Fruit fly (Drosophila melanogaster): ENCODE measurements around the gene Rnf11.
"Not testable (repeated sequence)": the region's sequence is repeated elsewhere in the genome, so short reads cannot be mapped to it uniquely, and the experiment has no call there.

Gene Rnf11

dm6 chr4:305697-306096 is 9.0 kb upstream of the Rnf11 start:
- no peak for TF ChIP-seq salm (tag; optimal IDR thresholded peaks at IDR 0.05)
- peak; percentile 33 for TF ChIP-seq CG13894 (tag; optimal IDR thresholded peaks at IDR 0.05)
- no peak for TF ChIP-seq bigmax (GFP tag; optimal IDR thresholded peaks at IDR 0.05)
- TF ChIP-seq sens (GFP tag) = peak; percentile 34
- peak; percentile 0 for TF ChIP-seq MESR4 (GFP tag; optimal IDR thresholded peaks at IDR 0.05)
- TF ChIP-seq ewg (GFP tag; optimal IDR thresholded peaks at IDR 0.05) = peak; percentile 77
- no peak for TF ChIP-seq ssp (GFP tag; IDR thresholded peaks at IDR 0.05)
- TF ChIP-seq CG2199 (GFP tag; IDR thresholded peaks at IDR 0.05) = peak; percentile 92

- TF ChIP-seq onecut (GFP tag; IDR thresholded peaks at IDR 0.05) = peak; percentile 16; the same call in 1 of the 2 replicates
- TF ChIP-seq D19A (tag; optimal IDR thresholded peaks at IDR 0.05) = peak; percentile 93
- TF ChIP-seq cg (GFP tag; optimal IDR thresholded peaks at IDR 0.05) = peak; percentile 33
- peak; percentile 47; the same call in 1 of the 2 replicates for TF ChIP-seq ssp (GFP tag; IDR thresholded peaks at IDR 0.05)
- TF ChIP-seq Ada2b (GFP tag; IDR thresholded peaks at IDR 0.05) = peak; percentile 34; the same call in 1 of the 2 replicates
- TF ChIP-seq Trl (optimal IDR thresholded peaks at IDR 0.05) = peak; percentile 31 to 45
- TF ChIP-seq Trl (GFP tag; optimal IDR thresholded peaks at IDR 0.05) = not testable (repeated sequence)
- peak; percentile 91 for TF ChIP-seq row (GFP tag; IDR thresholded peaks at IDR 0.05)
- TF ChIP-seq CG6689 (GFP tag; IDR thresholded peaks at IDR 0.05) = peak; percentile 58; the same call in 1 of the 2 replicates
- TF ChIP-seq CG2199 (GFP tag; IDR thresholded peaks at IDR 0.05) = peak; percentile 40; the same call in 1 of the 3 replicates
- peak; percentile 26; the same call in 1 of the 2 replicates for TF ChIP-seq Xrp1 (GFP tag; IDR thresholded peaks at IDR 0.05)
- peak; percentile 76 for TF ChIP-seq CG11723 (GFP tag; optimal IDR thresholded peaks at IDR 0.05)
- TF ChIP-seq CG30020 (tag; optimal IDR thresholded peaks at IDR 0.05) = peak; percentile 14
Observed at dm6 chr4:306431-307342, 8.0 kb upstream of the Rnf11 start, which contains the start of gene Syt7. Gene Syt7, minus strand, starts transcription at chr4:306481.

- no peak for TF ChIP-seq h (optimal IDR thresholded peaks at IDR 0.05)
- TF ChIP-seq grau (tag; optimal IDR thresholded peaks at IDR 0.05) = peak; percentile 49
- no peak for TF ChIP-seq dpn (GFP tag; optimal IDR thresholded peaks at IDR 0.05)
- no peak for TF ChIP-seq CG12769 (tag; optimal IDR thresholded peaks at IDR 0.05)
- TF ChIP-seq NFAT (GFP tag; IDR thresholded peaks at IDR 0.05) = no peak
- no peak for TF ChIP-seq CG15269 (tag; optimal IDR thresholded peaks at IDR 0.05)
- TF ChIP-seq CG10431 (GFP tag; optimal IDR thresholded peaks at IDR 0.05) = no peak
- TF ChIP-seq ewg (GFP tag; optimal IDR thresholded peaks at IDR 0.05) = peak; percentile 27
- no peak for TF ChIP-seq wor (GFP tag; IDR thresholded peaks at IDR 0.05)
- no peak for TF ChIP-seq CHES-1-like (GFP tag; optimal IDR thresholded peaks at IDR 0.05)
- TF ChIP-seq trem (tag; optimal IDR thresholded peaks at IDR 0.05) = peak; percentile 23
- no peak for TF ChIP-seq Dbx (GFP tag; IDR thresholded peaks at IDR 0.05)
- no peak for TF ChIP-seq emc (GFP tag; optimal IDR thresholded peaks at IDR 0.05)
- no peak for TF ChIP-seq lov (optimal IDR thresholded peaks at IDR 0.05)
- no peak for TF ChIP-seq lov (GFP tag; IDR thresholded peaks at IDR 0.05)
- TF ChIP-seq kah (GFP tag; optimal IDR thresholded peaks at IDR 0.05) = no peak
- TF ChIP-seq Dref (GFP tag; IDR thresholded peaks at IDR 0.05) = no peak
- TF ChIP-seq tgo (GFP tag; IDR thresholded peaks at IDR 0.05) = no peak
- no peak for TF ChIP-seq ab (GFP tag; optimal IDR thresholded peaks at IDR 0.05)
- TF ChIP-seq H2.0 (GFP tag; IDR thresholded peaks at IDR 0.05) = no peak
- TF ChIP-seq CG9437 (GFP tag; optimal IDR thresholded peaks at IDR 0.05) = no peak
- no peak for TF ChIP-seq CG5245 (GFP tag; optimal IDR thresholded peaks at IDR 0.05)
- peak; percentile 66 for TF ChIP-seq CG13894 (tag; optimal IDR thresholded peaks at IDR 0.05)
- no peak for TF ChIP-seq CG6254 (GFP tag; optimal IDR thresholded peaks at IDR 0.05)
- no peak for TF ChIP-seq dm (GFP tag; optimal IDR thresholded peaks at IDR 0.05)
- TF ChIP-seq Doc2 (GFP tag; IDR thresholded peaks at IDR 0.05) = no peak
- TF ChIP-seq tio (GFP tag; optimal IDR thresholded peaks at IDR 0.05) = no peak
- no peak for TF ChIP-seq gsb-n (tag; optimal IDR thresholded peaks at IDR 0.05)
- TF ChIP-seq CG6854 (GFP tag; optimal IDR thresholded peaks at IDR 0.05) = no peak
- no peak for TF ChIP-seq Lim3 (GFP tag; IDR thresholded peaks at IDR 0.05)
- no peak for TF ChIP-seq ken (GFP tag; IDR thresholded peaks at IDR 0.05)
Observed at dm6 chr4:307931-308330, 6.8 kb upstream of the Rnf11 start, which contains the start of gene Rad23. Gene Rad23, plus strand, starts transcription at chr4:308093.
